Fruit fly (Drosophila melanogaster) whole organism, larva: ENCODE measurements around the gene parvin.
A peak's percentile ranks its signal among the peaks of the same experiment; 100 is the strongest.

ENCODE experiments used
- noc ChIP-seq: fragments of 200-800 bp; sonication (Bioruptor generic); optimal IDR thresholded peaks from 3 replicates; lab custom pipeline; 2019; ENCODE audit warnings: missing biosample characterization, mild to moderate bottlenecking, missing genetic modification characterization, moderate library complexity

Gene parvin

dm6 chrX:19748014-19748413 lies 2.2 kb downstream of the parvin start, which contains the start of gene Alr:
TSS of gene Alr (plus strand) at chrX:19748314.
- TF ChIP-seq noc (tag; lab: Kevin White, UChicago): no peak

- TF ChIP-seq noc (tag; lab: Kevin White, UChicago): no peak
These were observed 2.7 kb downstream of the parvin start for dm6 chrX:19748565-19748964.

- peak; percentile 58 for TF ChIP-seq noc (tag; lab: Kevin White, UChicago)
These were observed 4.8 kb downstream of the parvin start, which contains the start of gene Abcd3 for dm6 chrX:19750626-19751149. TSS of gene Abcd3 (plus strand) at chrX:19750770.

dm6 chrX:19752344-19752743 lies 6.5 kb downstream of the parvin start:
- no peak for TF ChIP-seq noc (tag; lab: Kevin White, UChicago)

dm6 chrX:19753710-19754109 lies 7.9 kb downstream of the parvin start:
- TF ChIP-seq noc (tag; lab: Kevin White, UChicago): no peak

- peak; percentile 45 for TF ChIP-seq noc (tag; lab: Kevin White, UChicago)
These were observed 8.3 kb downstream of the parvin start for dm6 chrX:19754152-19754579.

- TF ChIP-seq noc (tag; lab: Kevin White, UChicago): no peak
These were observed 9.0 kb downstream of the parvin start for dm6 chrX:19754705-19755403.

dm6 chrX:19762167-19762566 lies 16.3 kb downstream of the parvin start:
- no peak for TF ChIP-seq noc (tag; lab: Kevin White, UChicago)

- TF ChIP-seq noc (tag; lab: Kevin White, UChicago): no peak
These were observed 17.7 kb downstream of the parvin start for dm6 chrX:19763440-19764002.

- no peak for TF ChIP-seq noc (tag; lab: Kevin White, UChicago)
These were observed 19.1 kb downstream of the parvin start, which contains the start of gene CG12702 for dm6 chrX:19764824-19765489. TSS of gene CG12702 (minus strand) at chrX:19764874.

dm6 chrX:19765490-19766212 lies 19.8 kb downstream of the parvin start:
- TF ChIP-seq noc (tag; lab: Kevin White, UChicago): no peak

dm6 chrX:19769821-19770519 lies 24.1 kb downstream of the parvin start:
- TF ChIP-seq noc (tag; lab: Kevin White, UChicago): no peak

- no peak for TF ChIP-seq noc (tag; lab: Kevin White, UChicago)
These were observed 26.3 kb downstream of the parvin start for dm6 chrX:19772002-19772622.
